Fruit fly (Drosophila melanogaster): ENCODE data around the gene dysf.

dysf gene

dm6 chr3R:26098502-26099210, at the start of gene dysf:
TSS of gene dysf (minus strand) at chr3R:26098711.
- TF ChIP-seq Sox15 (GFP tag; optimal IDR thresholded peaks at IDR 0.05) (peak; percentile 10), CG6854 (GFP tag; optimal IDR thresholded peaks at IDR 0.05) (no peak), spab (GFP tag; optimal IDR thresholded peaks at IDR 0.05) (peak; percentile 75), CG6792 (GFP tag; optimal IDR thresholded peaks at IDR 0.05) (peak; percentile 70), Sox102F (GFP tag; optimal IDR thresholded peaks at IDR 0.05) (peak; percentile 27), Sox14 (GFP tag; optimal IDR thresholded peaks at IDR 0.05) (no peak), Eip93F (GFP tag; optimal IDR thresholded peaks at IDR 0.05) (peak; percentile 26), CG16779 (tag; optimal IDR thresholded peaks at IDR 0.05) (peak; percentile 37), CG8632 (GFP tag; optimal IDR thresholded peaks at IDR 0.05) (peak; percentile 82), topi (GFP tag; optimal IDR thresholded peaks at IDR 0.05) (peak; percentile 58), Hr39 (GFP tag; optimal IDR thresholded peaks at IDR 0.05) (peak; percentile 27), CG8119 (GFP tag; IDR thresholded peaks at IDR 0.05) (peak; percentile 88), CG11902 (GFP tag; optimal IDR thresholded peaks at IDR 0.05) (peak; percentile 44), OdsH (GFP tag; optimal IDR thresholded peaks at IDR 0.05) (peak; percentile 73), Ets21C (GFP tag; optimal IDR thresholded peaks at IDR 0.05) (no peak), lz (GFP tag; optimal IDR thresholded peaks at IDR 0.05) (peak; percentile 33), svp (GFP tag) (peak; percentile 69), eg (GFP tag; IDR thresholded peaks at IDR 0.05) (peak; percentile 44; the same call in 2 of the 3 replicates), CG1621 (tag; optimal IDR thresholded peaks at IDR 0.05) (peak; percentile 31), esn (GFP tag; optimal IDR thresholded peaks at IDR 0.05) (peak; percentile 72), achi (GFP tag; optimal IDR thresholded peaks at IDR 0.05) (peak; percentile 78), Met (GFP tag; optimal IDR thresholded peaks at IDR 0.05) (peak; percentile 52), Lpt (GFP tag; optimal IDR thresholded peaks at IDR 0.05) (peak; percentile 61), CG11762 (GFP tag; optimal IDR thresholded peaks at IDR 0.05; ENCODE audit: insufficient read depth) (peak; percentile 63), fkh (GFP tag; optimal IDR thresholded peaks at IDR 0.05) (no peak), Hr4 (GFP tag; optimal IDR thresholded peaks at IDR 0.05) (peak; percentile 34), vri (GFP tag; optimal IDR thresholded peaks at IDR 0.05) (peak; percentile 16), CG8319 (GFP tag; optimal IDR thresholded peaks at IDR 0.05) (peak; percentile 57), CG10669 (GFP tag; optimal IDR thresholded peaks at IDR 0.05) (peak; percentile 54), fd85E (GFP tag; optimal IDR thresholded peaks at IDR 0.05) (no peak), CG31627 (GFP tag; optimal IDR thresholded peaks at IDR 0.05) (peak; percentile 11), net (GFP tag; optimal IDR thresholded peaks at IDR 0.05) (peak; percentile 23), Gug (GFP tag; IDR thresholded peaks at IDR 0.05) (no peak), CG6808 (GFP tag; optimal IDR thresholded peaks at IDR 0.05) (peak; percentile 77), ss (GFP tag; optimal IDR thresholded peaks at IDR 0.05) (peak; percentile 81 to 87), Blimp-1 (GFP tag; optimal IDR thresholded peaks at IDR 0.05) (peak; percentile 69), CG3032 (tag; optimal IDR thresholded peaks at IDR 0.05) (peak; percentile 87), CG4318 (GFP tag; optimal IDR thresholded peaks at IDR 0.05) (peak; percentile 77), pdm3 (GFP tag; optimal IDR thresholded peaks at IDR 0.05) (peak; percentile 37), CG6163 (GFP tag; IDR thresholded peaks at IDR 0.05) (peak; percentile 18; the same call in 1 of the 3 replicates), Eip78C (GFP tag) (peak; percentile 84), Ets96B (tag; optimal IDR thresholded peaks at IDR 0.05) (peak; percentile 85), dac (GFP tag; optimal IDR thresholded peaks at IDR 0.05) (no peak), salr (GFP tag; optimal IDR thresholded peaks at IDR 0.05) (peak in 1 of 2 experiments; percentile 77), dsx (GFP tag; optimal IDR thresholded peaks at IDR 0.05; ENCODE audit: poor library complexity, severe bottlenecking) (peak; percentile 76), CG15336 (GFP tag; IDR thresholded peaks at IDR 0.05) (peak; percentile 69), CG10631 (GFP tag; optimal IDR thresholded peaks at IDR 0.05) (peak; percentile 83), CG3919 (GFP tag; optimal IDR thresholded peaks at IDR 0.05) (peak; percentile 71), CG11294 (GFP tag; IDR thresholded peaks at IDR 0.05) (peak; percentile 39; the same call in 1 of the 2 replicates), CG32006 (GFP tag; optimal IDR thresholded peaks at IDR 0.05) (peak; percentile 90)
